Fruit fly (Drosophila melanogaster): ENCODE measurements around the gene SPR.

DNA sequence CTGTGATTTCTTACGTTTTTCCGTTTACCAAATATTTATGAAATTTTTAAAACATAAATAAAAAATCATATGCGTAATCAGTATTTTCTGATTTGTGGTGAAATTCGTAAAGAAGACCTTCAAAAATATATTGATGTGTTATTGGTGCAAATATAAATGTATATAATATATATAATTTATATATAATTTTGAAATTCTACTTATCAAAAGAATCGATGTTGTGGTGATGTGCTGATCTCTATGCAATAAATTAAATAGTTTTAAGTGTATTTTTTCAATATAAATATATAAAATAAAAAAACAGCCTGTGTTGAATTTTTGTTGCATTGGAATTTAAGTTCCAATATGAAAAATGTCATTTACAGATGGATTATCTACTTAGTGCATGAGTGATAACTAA is 17.2 kb upstream of the SPR start, which contains the start of gene CG15784:
- TF ChIP-seq CG5204 (GFP tag; optimal IDR thresholded peaks at IDR 0.05) (no peak), Crg-1 (GFP tag; optimal IDR thresholded peaks at IDR 0.05) (no peak), bab1 (GFP tag; optimal IDR thresholded peaks at IDR 0.05) (no peak), Hr96 (GFP tag; optimal IDR thresholded peaks at IDR 0.05) (no peak), CG11617 (GFP tag; optimal IDR thresholded peaks at IDR 0.05) (no peak), pad (GFP tag; optimal IDR thresholded peaks at IDR 0.05) (no peak), kay (GFP tag; ENCODE audit: borderline replicate concordance) (no peak), CG1620 (GFP tag; optimal IDR thresholded peaks at IDR 0.05) (no peak), cic (GFP tag; optimal IDR thresholded peaks at IDR 0.05) (no peak), CG7045 (GFP tag; optimal IDR thresholded peaks at IDR 0.05) (no peak)
